Worm (Caenorhabditis elegans) whole organism, mixed stage, embryonic: ENCODE measurements around the gene fkb-4.
A peak's percentile ranks its signal among the peaks of the same experiment; 100 is the strongest.

ENCODE experiments used
- bed-3 ChIP-seq: fragments of 200-800 bp; sonication (Bioruptor generic); optimal IDR thresholded peaks from 3 replicates; lab custom pipeline; 2018; ENCODE audit warnings: mild to moderate bottlenecking, missing genetic modification characterization, moderate library complexity, missing compliant biosample characterization
- blmp-1 ChIP-seq: fragments of 150-350 bp; optimal IDR thresholded peaks from 2 replicates; lab custom pipeline; 2014; ENCODE audit warnings: missing biosample characterization, missing genetic modification characterization
- ceh-39 ChIP-seq: fragments of 150-350 bp; optimal IDR thresholded peaks from 2 replicates; lab custom pipeline; 2014; ENCODE audit warnings: missing biosample characterization, missing genetic modification characterization
- ceh-43 ChIP-seq: fragments of 200-800 bp; sonication (Bioruptor generic); optimal IDR thresholded peaks from 2 replicates; lab custom pipeline; 2018; ENCODE audit warnings: mild to moderate bottlenecking, missing genetic modification characterization, moderate library complexity, missing compliant biosample characterization
- ceh-83 ChIP-seq: fragments of 200-800 bp; sonication (Bioruptor generic); optimal IDR thresholded peaks from 2 replicates; lab custom pipeline; 2018; ENCODE audit warnings: mild to moderate bottlenecking, missing genetic modification characterization, missing compliant biosample characterization
- ces-1 ChIP-seq: fragments of 150-350 bp; optimal IDR thresholded peaks from 2 replicates; lab custom pipeline; 2014; ENCODE audit warnings: missing biosample characterization, missing genetic modification reagents, missing genetic modification characterization
- cnd-1 ChIP-seq: fragments of 200-800 bp; sonication (Bioruptor generic); optimal IDR thresholded peaks from 2 replicates; lab custom pipeline; 2018; ENCODE audit warnings: mild to moderate bottlenecking, missing genetic modification characterization, missing compliant biosample characterization
- drap-1 ChIP-seq: fragments of 200-800 bp; sonication (Bioruptor generic); optimal IDR thresholded peaks from 3 replicates; lab custom pipeline; 2018; ENCODE audit warnings: mild to moderate bottlenecking, missing genetic modification characterization, missing compliant biosample characterization
- elt-1 ChIP-seq: sonication (generic microtip); optimal IDR thresholded peaks from 2 replicates; lab custom pipeline; 2017; ENCODE audit warnings: missing genetic modification characterization, mild to moderate bottlenecking, missing compliant biosample characterization, antibody characterized with exemption, moderate library complexity, borderline replicate concordance; ENCODE audit not compliant: insufficient read depth
- elt-3 ChIP-seq: fragments of 150-350 bp; optimal IDR thresholded peaks from 2 replicates; lab custom pipeline; 2014; ENCODE audit warnings: missing biosample characterization, missing genetic modification characterization
- flh-1 ChIP-seq: fragments of 200-800 bp; sonication (Bioruptor generic); optimal IDR thresholded peaks from 2 replicates; lab custom pipeline; 2018; ENCODE audit warnings: mild to moderate bottlenecking, missing genetic modification characterization, moderate library complexity, missing compliant biosample characterization
- hlh-1 ChIP-seq: fragments of 150-350 bp; optimal IDR thresholded peaks from 2 replicates; lab custom pipeline; 2014; ENCODE audit warnings: missing biosample characterization, missing genetic modification reagents, missing genetic modification characterization
- lin-13 ChIP-seq: fragments of 150-350 bp; optimal IDR thresholded peaks from 2 replicates; lab custom pipeline; 2014; ENCODE audit warnings: missing biosample characterization, missing genetic modification characterization
- lin-32 ChIP-seq: fragments of 200-800 bp; sonication (Bioruptor generic); optimal IDR thresholded peaks from 2 replicates; lab custom pipeline; 2018; ENCODE audit warnings: mild to moderate bottlenecking, missing genetic modification characterization, missing compliant biosample characterization
- lsy-2 ChIP-seq: fragments of 150-350 bp; optimal IDR thresholded peaks from 2 replicates; lab custom pipeline; 2014; ENCODE audit warnings: missing biosample characterization, missing genetic modification characterization
- mab-5 ChIP-seq: fragments of 150-350 bp; optimal IDR thresholded peaks from 2 replicates; lab custom pipeline; 2014; ENCODE audit warnings: missing biosample characterization, missing genetic modification characterization
- mep-1 ChIP-seq: fragments of 150-350 bp; optimal IDR thresholded peaks from 2 replicates; lab custom pipeline; 2017; ENCODE audit warnings: missing biosample characterization, missing genetic modification reagents, missing genetic modification characterization, inconsistent platforms
- mls-2 ChIP-seq: sonication (generic microtip); optimal IDR thresholded peaks from 2 replicates; lab custom pipeline; 2016; ENCODE audit warnings: mild to moderate bottlenecking, missing genetic modification characterization, moderate library complexity, missing compliant biosample characterization
- nhr-12 ChIP-seq: fragments of 150-350 bp; optimal IDR thresholded peaks from 2 replicates; lab custom pipeline; 2014; ENCODE audit warnings: missing biosample characterization, missing genetic modification characterization
- nhr-2 ChIP-seq: fragments of 150-350 bp; optimal IDR thresholded peaks from 2 replicates; lab custom pipeline; 2014; ENCODE audit warnings: missing biosample characterization, missing genetic modification characterization
- nhr-237 ChIP-seq: fragments of 150-350 bp; optimal IDR thresholded peaks from 2 replicates; lab custom pipeline; 2014; ENCODE audit warnings: missing biosample characterization, missing genetic modification characterization
- nhr-28 ChIP-seq: fragments of 150-350 bp; optimal IDR thresholded peaks from 2 replicates; lab custom pipeline; 2014; ENCODE audit warnings: missing biosample characterization, missing genetic modification characterization
- nhr-76 ChIP-seq: sonication (generic microtip); optimal IDR thresholded peaks from 2 replicates; lab custom pipeline; 2017; ENCODE audit warnings: missing biosample characterization, missing genetic modification characterization
- pha-4 ChIP-seq: fragments of 150-350 bp; optimal IDR thresholded peaks from 2 replicates; lab custom pipeline; 2018; ENCODE audit warnings: missing biosample characterization, missing genetic modification reagents, missing genetic modification characterization
- snpc-4 ChIP-seq: fragments of 150-350 bp; optimal IDR thresholded peaks from 2 replicates; lab custom pipeline; 2014; ENCODE audit warnings: missing biosample characterization, missing genetic modification characterization
- tbx-8 ChIP-seq: fragments of 200-800 bp; sonication (Bioruptor generic); optimal IDR thresholded peaks from 2 replicates; lab custom pipeline; 2018; ENCODE audit warnings: mild to moderate bottlenecking, missing genetic modification characterization, moderate library complexity, missing compliant biosample characterization
- unc-120 ChIP-seq: sonication (generic microtip); optimal IDR thresholded peaks from 2 replicates; lab custom pipeline; 2017; ENCODE audit warnings: missing genetic modification characterization, missing compliant biosample characterization; ENCODE audit not compliant: poor library complexity, severe bottlenecking
- unc-39 ChIP-seq: fragments of 150-350 bp; optimal IDR thresholded peaks from 2 replicates; lab custom pipeline; 2014; ENCODE audit warnings: missing biosample characterization, missing genetic modification characterization
- zip-8 ChIP-seq: fragments of 150-350 bp; optimal IDR thresholded peaks from 2 replicates; lab custom pipeline; 2014; ENCODE audit warnings: missing biosample characterization, missing genetic modification characterization
- ztf-11 ChIP-seq: fragments of 150-350 bp; optimal IDR thresholded peaks from 2 replicates; lab custom pipeline; 2014; ENCODE audit warnings: missing biosample characterization, missing genetic modification characterization

fkb-4 gene

ce11 chrV:12814022-12814421 lies 27.1 kb upstream of the fkb-4 start, which contains the start of gene ZC443.3:
Gene ZC443.3 (minus strand): TSS chrV:12814122.
- TF ChIP-seq nhr-237 (tag; lab: Kevin White, UChicago): no peak
- no peak for TF ChIP-seq bed-3 (GFP tag; lab: Kevin White, UChicago)
- TF ChIP-seq ceh-43 (GFP tag; lab: Kevin White, UChicago): no peak
- no peak for TF ChIP-seq ces-1 (GFP tag; lab: Kevin White, UChicago)
- no peak for TF ChIP-seq flh-1 (GFP tag; lab: Kevin White, UChicago)
- TF ChIP-seq snpc-4: no peak
- TF ChIP-seq cnd-1 (tag; lab: Kevin White, UChicago): no peak
- no peak for TF ChIP-seq mep-1
- no peak for TF ChIP-seq hlh-1 (tag; lab: Kevin White, UChicago)
- TF ChIP-seq ztf-11 (tag; lab: Kevin White, UChicago): no peak
- TF ChIP-seq nhr-12 (tag; lab: Kevin White, UChicago): no peak

- TF ChIP-seq cnd-1 (tag; lab: Kevin White, UChicago) (no peak), ceh-83 (GFP tag; lab: Kevin White, UChicago) (no peak), tbx-8 (GFP tag; lab: Kevin White, UChicago) (no peak), nhr-12 (tag; lab: Kevin White, UChicago) (no peak), unc-120 (tag; lab: Kevin White, UChicago) (no peak), nhr-2 (no peak), nhr-76 (tag; lab: Kevin White, UChicago) (no peak), snpc-4 (no peak), nhr-237 (tag; lab: Kevin White, UChicago) (no peak), hlh-1 (tag; lab: Kevin White, UChicago) (no peak), pha-4 (tag; lab: Kevin White, UChicago) (no peak), elt-3 (tag; lab: Kevin White, UChicago) (no peak), lin-13 (no peak), lin-32 (no peak)
Observed at ce11 chrV:12811810-12812209, 24.9 kb upstream of the fkb-4 start.

DNA sequence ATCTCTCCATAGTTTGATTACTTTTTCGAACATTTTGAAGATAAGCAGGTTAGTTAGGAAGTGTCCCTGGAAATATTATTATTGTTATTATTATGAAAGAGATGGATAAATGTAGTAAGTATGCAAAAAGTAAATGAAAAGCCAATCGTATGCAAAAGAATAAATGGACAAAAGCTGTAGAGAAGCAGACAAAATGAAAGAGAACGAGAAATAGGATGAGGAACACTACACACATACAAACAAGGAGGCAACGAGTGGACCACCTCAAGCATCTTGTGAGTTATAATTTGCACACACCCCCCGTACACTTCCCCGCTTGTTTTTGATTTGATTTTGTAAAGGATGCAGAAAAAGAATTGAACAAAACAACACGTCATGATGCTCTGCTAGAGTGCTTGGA lies 24.2 kb upstream of the fkb-4 start, which contains the start of gene ZC443.2:
Gene ZC443.2 (minus strand): TSS at position 67 of the 400 bp plus-strand sequence.
- TF ChIP-seq ces-1 (GFP tag; lab: Kevin White, UChicago) (peak; percentile 59), mls-2 (no peak)

DNA sequence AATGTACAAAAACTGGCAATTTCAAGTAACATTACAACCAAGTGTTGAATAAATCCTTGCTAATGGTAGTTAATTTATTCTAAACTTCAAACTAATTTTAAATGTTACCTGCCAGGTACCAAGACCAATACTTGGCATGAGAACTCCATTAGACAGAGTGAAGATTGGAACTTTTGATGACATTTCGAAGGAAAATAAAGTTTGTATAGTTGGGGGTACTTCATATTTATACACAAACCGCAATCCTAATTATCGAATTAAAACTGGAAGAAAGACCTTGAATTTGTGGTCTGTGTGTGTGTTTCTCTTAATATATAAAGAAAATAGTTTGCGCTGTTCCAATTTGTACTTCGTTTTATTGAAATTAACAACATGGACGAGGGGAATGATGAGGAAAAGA lies 22.9 kb upstream of the fkb-4 start, which contains the start of gene ZC443.1:
Gene ZC443.1 (minus strand): TSS at position 205 of the 400 bp plus-strand sequence.
- no peak for TF ChIP-seq nhr-76 (tag; lab: Kevin White, UChicago)
- TF ChIP-seq ceh-43 (GFP tag; lab: Kevin White, UChicago): no peak
- no peak for TF ChIP-seq drap-1 (GFP tag; lab: Kevin White, UChicago)
- no peak for TF ChIP-seq mab-5
- TF ChIP-seq ceh-39: no peak
- no peak for TF ChIP-seq blmp-1 (tag; lab: Kevin White, UChicago)
- no peak for TF ChIP-seq nhr-237 (tag; lab: Kevin White, UChicago)
- no peak for TF ChIP-seq ces-1 (GFP tag; lab: Kevin White, UChicago)
- TF ChIP-seq nhr-2: no peak
- no peak for TF ChIP-seq elt-1
- no peak for TF ChIP-seq elt-3 (tag; lab: Kevin White, UChicago)

ce11 chrV:12806190-12806589 lies 19.3 kb upstream of the fkb-4 start, which contains the start of gene ZC443.7:
Gene ZC443.7 (plus strand): TSS chrV:12806490.
- TF ChIP-seq drap-1 (GFP tag; lab: Kevin White, UChicago) (no peak), lin-13 (no peak), lsy-2 (tag; lab: Kevin White, UChicago) (no peak), ceh-39 (no peak), blmp-1 (tag; lab: Kevin White, UChicago) (no peak), mls-2 (no peak), zip-8 (tag; lab: Kevin White, UChicago) (no peak), ztf-11 (tag; lab: Kevin White, UChicago) (no peak), unc-39 (tag; lab: Kevin White, UChicago) (no peak), nhr-28 (tag; lab: Kevin White, UChicago) (no peak), pha-4 (tag; lab: Kevin White, UChicago) (no peak), elt-1 (no peak)
- TF ChIP-seq, all 35 proteins: peak for 0

DNA sequence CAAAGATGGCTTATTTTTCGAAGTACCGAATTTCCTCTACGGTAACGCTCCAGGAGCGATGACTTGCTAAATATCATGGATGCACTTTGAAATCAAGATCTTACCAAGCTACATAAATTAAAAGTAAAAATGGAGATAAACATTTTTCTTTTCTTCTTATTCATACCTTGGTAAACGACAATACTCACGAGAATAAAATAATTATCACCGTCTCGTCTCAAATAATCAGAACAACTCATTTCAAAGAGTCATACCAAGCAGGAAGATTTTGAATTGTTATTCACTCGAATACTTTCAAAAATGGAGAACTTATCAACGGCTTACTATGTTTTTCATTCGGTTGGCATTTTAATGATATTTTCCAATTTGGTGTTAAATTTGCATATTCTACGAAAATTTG lies 16.3 kb upstream of the fkb-4 start, which contains the start of gene srbc-45:
Gene srbc-45 (plus strand): TSS at position 301 of the 400 bp plus-strand sequence.
- TF ChIP-seq elt-1 (no peak), ceh-39 (no peak), ceh-83 (GFP tag; lab: Kevin White, UChicago) (no peak), unc-39 (tag; lab: Kevin White, UChicago) (no peak), mab-5 (no peak), lin-32 (no peak)
